Worm (Caenorhabditis elegans): ENCODE measurements around the gene col-20.
"Not testable (repeated sequence)": the region's sequence is repeated elsewhere in the genome, so short reads cannot be mapped to it uniquely, and the experiment has no call there.

Gene col-20

ce11 chrII:4870691-4871090, at the start of gene col-20:
TSS of gene col-20 (minus strand) at chrII:4870791.
- no peak for TF ChIP-seq unc-62 (GFP tag; optimal IDR thresholded peaks at IDR 0.05)

ce11 chrII:4918501-4919021, 48.0 kb upstream of the col-20 start:
- TF ChIP-seq unc-62 (GFP tag; optimal IDR thresholded peaks at IDR 0.05) = no peak

ce11 chrII:4916462-4916861, 45.9 kb upstream of the col-20 start, which contains the start of gene msp-31:
TSS of gene msp-31 (minus strand) at chrII:4916562.
- not testable (repeated sequence) for TF ChIP-seq unc-62 (GFP tag; optimal IDR thresholded peaks at IDR 0.05)

ce11 chrII:4915572-4915971, 45.0 kb upstream of the col-20 start:
- TF ChIP-seq unc-62 (GFP tag; optimal IDR thresholded peaks at IDR 0.05) = no peak

ce11 chrII:4914214-4914613, 43.6 kb upstream of the col-20 start, which contains the start of gene R05F9.11:
TSS of gene R05F9.11 (minus strand) at chrII:4914218.
- no peak for TF ChIP-seq unc-62 (GFP tag; optimal IDR thresholded peaks at IDR 0.05)

ce11 chrII:4908160-4908559, 37.6 kb upstream of the col-20 start:
- TF ChIP-seq unc-62 (GFP tag; optimal IDR thresholded peaks at IDR 0.05) = no peak

- TF ChIP-seq unc-62 (GFP tag; optimal IDR thresholded peaks at IDR 0.05) = no peak
Observed at ce11 chrII:4905883-4906282, 35.3 kb upstream of the col-20 start.

- no peak for TF ChIP-seq unc-62 (GFP tag; optimal IDR thresholded peaks at IDR 0.05)
Observed at ce11 chrII:4905331-4905730, 34.7 kb upstream of the col-20 start.

- no peak for TF ChIP-seq unc-62 (GFP tag; optimal IDR thresholded peaks at IDR 0.05)
Observed at ce11 chrII:4904778-4905177, 34.2 kb upstream of the col-20 start, which contains the start of gene btbd-10. TSS of gene btbd-10 (plus strand) at chrII:4905008.

- no peak for TF ChIP-seq unc-62 (GFP tag; optimal IDR thresholded peaks at IDR 0.05)
Observed at ce11 chrII:4904277-4904676, 33.7 kb upstream of the col-20 start.

ce11 chrII:4903696-4904095, 33.1 kb upstream of the col-20 start, which contains the start of gene sgt-1:
TSS of gene sgt-1 (minus strand) at chrII:4903796.
- not testable (repeated sequence) for TF ChIP-seq unc-62 (GFP tag; optimal IDR thresholded peaks at IDR 0.05)

- no peak for TF ChIP-seq unc-62 (GFP tag; optimal IDR thresholded peaks at IDR 0.05)
Observed at ce11 chrII:4902035-4902434, 31.4 kb upstream of the col-20 start, which contains the start of gene R05F9.9. TSS of gene R05F9.9 (minus strand) at chrII:4902100.

ce11 chrII:4898529-4898928, 27.9 kb upstream of the col-20 start, which contains the start of gene msp-32:
TSS of gene msp-32 (plus strand) at chrII:4898829.
- not testable (repeated sequence) for TF ChIP-seq unc-62 (GFP tag; optimal IDR thresholded peaks at IDR 0.05)

- no peak for TF ChIP-seq unc-62 (GFP tag; optimal IDR thresholded peaks at IDR 0.05)
Observed at ce11 chrII:4892594-4892993, 22.0 kb upstream of the col-20 start, which contains the start of gene msp-33. TSS of gene msp-33 (minus strand) at chrII:4892694.

- no peak for TF ChIP-seq unc-62 (GFP tag; optimal IDR thresholded peaks at IDR 0.05)
Observed at ce11 chrII:4891012-4891775, 20.6 kb upstream of the col-20 start, which contains the start of gene gst-9. TSS of gene gst-9 (plus strand) at chrII:4891585.

ce11 chrII:4888527-4889487, 18.2 kb upstream of the col-20 start, which contains the start of gene pgm-1:
TSS of gene pgm-1 (plus strand) at chrII:4889437.
- no peak for TF ChIP-seq unc-62 (GFP tag; optimal IDR thresholded peaks at IDR 0.05)
